Worm (Caenorhabditis elegans) whole organism, late embryonic: ENCODE measurements around the gene mre-11.

ENCODE experiments used
- C08G9.2 ChIP-seq: sonication (generic microtip); optimal IDR thresholded peaks from 2 replicates; lab custom pipeline; 2016; ENCODE audit warnings: mild to moderate bottlenecking, missing genetic modification characterization, moderate library complexity, missing compliant biosample characterization
- K02D7.2 ChIP-seq: sonication (generic microtip); optimal IDR thresholded peaks from 2 replicates; lab custom pipeline; 2017; ENCODE audit warnings: mild to moderate bottlenecking, missing genetic modification characterization, missing compliant biosample characterization
- ama-1 ChIP-seq: fragments of 150-350 bp; optimal IDR thresholded peaks from 2 replicates; lab custom pipeline; 2014
- ceh-14 ChIP-seq: sonication (generic microtip); optimal IDR thresholded peaks from 2 replicates; lab custom pipeline; 2016; ENCODE audit warnings: missing genotype, missing genetic modification characterization, missing compliant biosample characterization
- elt-2 ChIP-seq: sonication (generic microtip); optimal IDR thresholded peaks from 2 replicates; lab custom pipeline; 2016; ENCODE audit warnings: missing genetic modification reagents, missing genetic modification characterization, missing compliant biosample characterization
- fax-1 ChIP-seq: sonication (generic microtip); optimal IDR thresholded peaks from 2 replicates; lab custom pipeline; 2016; ENCODE audit warnings: missing genotype, missing genetic modification characterization, missing compliant biosample characterization
- hlh-15 ChIP-seq: sonication (generic microtip); optimal IDR thresholded peaks from 2 replicates; lab custom pipeline; 2016; ENCODE audit warnings: missing genetic modification characterization, missing compliant biosample characterization
- mec-3 ChIP-seq: sonication (generic microtip); optimal IDR thresholded peaks from 2 replicates; lab custom pipeline; 2016; ENCODE audit warnings: borderline replicate concordance, missing genetic modification characterization, missing compliant biosample characterization
- nhr-11 ChIP-seq: fragments of 150-350 bp; optimal IDR thresholded peaks from 2 replicates; lab custom pipeline; 2014; ENCODE audit warnings: missing biosample characterization, missing genetic modification characterization
- nhr-232 ChIP-seq: sonication (generic microtip); optimal IDR thresholded peaks from 2 replicates; lab custom pipeline; 2016; ENCODE audit warnings: missing genetic modification characterization, missing compliant biosample characterization
- pag-3 ChIP-seq: sonication (generic microtip); optimal IDR thresholded peaks from 2 replicates; lab custom pipeline; 2016; ENCODE audit warnings: missing compliant biosample characterization, missing genetic modification characterization, borderline replicate concordance
- ref-2 ChIP-seq: sonication (generic microtip); optimal IDR thresholded peaks from 2 replicates; lab custom pipeline; 2016; ENCODE audit warnings: missing genetic modification characterization, missing compliant biosample characterization

ce11 chrV:10743649-10744048, 7.0 kb upstream of the mre-11 start, which contains the start of gene srj-22:
- TF ChIP-seq mec-3 (tag; lab: Kevin White, UChicago) (no peak), elt-2 (tag; lab: Kevin White, UChicago) (no peak), K02D7.2 (tag; lab: Kevin White, UChicago) (no peak), pag-3 (tag; lab: Kevin White, UChicago) (no peak), ref-2 (tag; lab: Kevin White, UChicago) (no peak), fax-1 (tag; lab: Kevin White, UChicago) (no peak), ceh-14 (tag; lab: Kevin White, UChicago) (no peak), C08G9.2 (tag; lab: Kevin White, UChicago) (no peak), nhr-11 (no peak), hlh-15 (tag; lab: Kevin White, UChicago) (no peak), nhr-232 (tag; lab: Kevin White, UChicago) (no peak), ama-1 (lab: Kevin White, UChicago) (no peak)
